Fruit fly (Drosophila melanogaster): ENCODE results near the gene CG14314.

DNA sequence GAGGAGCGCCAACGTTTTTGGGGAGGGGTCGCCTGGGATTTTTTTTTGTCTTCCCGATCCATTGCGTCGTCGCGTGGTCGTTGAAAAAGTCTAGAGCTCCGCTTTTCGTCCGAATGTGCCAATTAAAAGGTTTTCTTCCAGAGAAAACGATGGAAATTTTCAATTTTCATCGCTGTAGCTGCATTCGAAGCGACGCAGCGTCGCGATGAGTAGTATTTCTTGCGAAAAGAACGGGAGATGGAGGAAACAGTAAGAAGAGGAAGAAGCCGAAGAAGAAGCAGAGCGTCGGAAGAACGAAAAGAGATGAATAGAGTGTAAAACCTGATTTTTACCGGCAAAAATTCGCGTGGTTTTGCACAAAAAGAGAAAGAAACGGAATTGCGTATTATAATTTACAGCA, 27.1 kb downstream of the CG14314 start:
- TF ChIP-seq Abd-B (GFP tag; optimal IDR thresholded peaks at IDR 0.05) (no peak), dmrt93B (GFP tag; optimal IDR thresholded peaks at IDR 0.05) (no peak), pan (optimal IDR thresholded peaks at IDR 0.05) (no peak), Dif (GFP tag; optimal IDR thresholded peaks at IDR 0.05; ENCODE audit: partially characterized antibody) (peak; percentile 27), tai (GFP tag; optimal IDR thresholded peaks at IDR 0.05) (no peak), Hr78 (GFP tag; optimal IDR thresholded peaks at IDR 0.05) (no peak), CG32264 (GFP tag; optimal IDR thresholded peaks at IDR 0.05) (no peak), Dfd (GFP tag; optimal IDR thresholded peaks at IDR 0.05) (no peak), h (GFP tag; optimal IDR thresholded peaks at IDR 0.05) (no peak)
